Worm (Caenorhabditis elegans) whole organism, young adult: ENCODE measurements around the gene W06D11.3.

ENCODE experiments used
- Y67H2A.10 ChIP-seq: fragments of 200-800 bp; sonication (Bioruptor generic); conservative IDR thresholded peaks from 2 replicates; pipeline ENCODE4 v1.3.6; 2022; ENCODE audit warnings: missing genetic modification reagents, missing genetic modification characterization, missing compliant biosample characterization
- ama-1 ChIP-seq, 3 experiments: fragments of 150-350 bp in 1 of 3; sonication (generic microtip) in 2 of 3; optimal IDR thresholded peaks; 2 replicates each; lab custom pipeline; 2014 to 2018; ENCODE audit warnings: missing biosample characterization in 2 of 3, missing genetic modification characterization in 2 of 3, missing genetic modification reagents in 2 of 3
- athp-1 ChIP-seq: sonication (generic microtip); optimal IDR thresholded peaks from 2 replicates; lab custom pipeline; 2017; ENCODE audit warnings: mild to moderate bottlenecking, missing genetic modification characterization, missing compliant biosample characterization
- ets-4 ChIP-seq: fragments of 200-800 bp; sonication (Bioruptor generic); optimal IDR thresholded peaks from 2 replicates; lab custom pipeline; 2018; ENCODE audit warnings: mild to moderate bottlenecking, missing genetic modification characterization, missing compliant biosample characterization
- hsf-1 ChIP-seq: fragments of 200-800 bp; sonication (Bioruptor generic); IDR thresholded peaks from 2 replicates; pipeline ENCODE4 v1.3.6; 2022; ENCODE audit warnings: missing genetic modification reagents, missing genetic modification characterization, missing compliant biosample characterization
- nhr-80 ChIP-seq: sonication (generic microtip); optimal IDR thresholded peaks from 2 replicates; lab custom pipeline; 2016; ENCODE audit warnings: missing genetic modification characterization, missing compliant biosample characterization
- pha-4 ChIP-seq: fragments of 150-350 bp; sonication (generic microtip); optimal IDR thresholded peaks from 2 replicates; lab custom pipeline; 2014; ENCODE audit warnings: missing biosample characterization, missing genetic modification reagents, missing genetic modification characterization
- unc-62 ChIP-seq: fragments of 150-350 bp; optimal IDR thresholded peaks from 2 replicates; lab custom pipeline; 2014; ENCODE audit warnings: missing biosample characterization, missing genetic modification reagents, missing genetic modification characterization

DNA sequence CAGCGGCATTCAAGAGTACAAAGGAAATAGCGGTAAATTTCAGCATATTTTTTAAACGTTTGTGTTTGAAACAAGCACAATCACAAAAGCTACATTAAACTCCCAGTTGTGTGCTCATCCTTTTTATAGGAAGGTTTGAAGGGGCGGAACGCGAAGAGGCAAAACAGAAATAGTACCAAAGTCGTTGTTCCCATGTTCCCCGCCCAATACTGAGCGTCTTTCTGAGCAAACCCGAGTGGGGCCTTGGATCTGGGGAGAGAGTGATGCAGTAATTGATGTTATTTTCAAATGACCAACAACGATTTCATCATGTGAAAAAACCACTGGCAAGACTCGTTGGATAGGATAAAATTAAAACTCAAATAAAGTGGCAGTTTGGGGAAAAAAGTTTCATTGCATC, 42.9 kb downstream of the W06D11.3 start, which contains the start of gene zig-2:
- TF ChIP-seq ets-4: no peak
- TF ChIP-seq hsf-1 (GFP tag; lab: Robert Waterston, UW): no peak
- TF ChIP-seq nhr-80 (tag; lab: Kevin White, UChicago): no peak
- TF ChIP-seq pha-4 (tag; lab: Kevin White, UChicago): no peak
- no peak for TF ChIP-seq unc-62 (GFP tag; lab: Kevin White, UChicago)
- no peak for TF ChIP-seq athp-1 (tag; lab: Kevin White, UChicago)
- TF ChIP-seq ama-1 (optimal IDR thresholded peaks at IDR 0.05; lab: Kevin White, UChicago): no peak
- TF ChIP-seq ama-1 (GFP tag; optimal IDR thresholded peaks at IDR 0.05; lab: Kevin White, UChicago): no peak
- no peak for TF ChIP-seq Y67H2A.10 (GFP tag; lab: Robert Waterston, UW)
